Worm (Caenorhabditis elegans) whole organism, L2 larva: Measurements from ENCODE around the gene K08H2.7.

Experiments
- C34F6.9 ChIP-seq: fragments of 150-350 bp; optimal IDR thresholded peaks from 2 replicates; lab custom pipeline; 2014; ENCODE audit warnings: missing biosample characterization, missing genetic modification characterization
- F13H6.1 ChIP-seq: sonication (generic microtip); optimal IDR thresholded peaks from 2 replicates; lab custom pipeline; 2016; ENCODE audit warnings: missing genetic modification characterization, missing compliant biosample characterization
- ZK546.5 ChIP-seq: sonication (generic microtip); optimal IDR thresholded peaks from 2 replicates; lab custom pipeline; 2017; ENCODE audit warnings: missing biosample characterization, missing genetic modification characterization
- alr-1 ChIP-seq: fragments of 150-350 bp; optimal IDR thresholded peaks from 2 replicates; lab custom pipeline; 2014; ENCODE audit warnings: missing biosample characterization, missing genetic modification characterization
- aly-2 ChIP-seq: fragments of 150-350 bp; optimal IDR thresholded peaks from 2 replicates; lab custom pipeline; 2014; ENCODE audit warnings: missing biosample characterization, missing genetic modification characterization
- ama-1 ChIP-seq: fragments of 150-350 bp; optimal IDR thresholded peaks from 2 replicates; lab custom pipeline; 2018; ENCODE audit warnings: inconsistent platforms
- ceh-82 ChIP-seq: fragments of 150-350 bp; optimal IDR thresholded peaks from 2 replicates; lab custom pipeline; 2014; ENCODE audit warnings: missing biosample characterization, missing genetic modification characterization
- crh-2 ChIP-seq: sonication (generic microtip); optimal IDR thresholded peaks from 2 replicates; lab custom pipeline; 2017; ENCODE audit warnings: missing biosample characterization, missing genetic modification characterization
- dmd-4 ChIP-seq: sonication (generic microtip); optimal IDR thresholded peaks from 2 replicates; lab custom pipeline; 2017; ENCODE audit warnings: missing biosample characterization, missing genetic modification characterization
- elt-3 ChIP-seq: sonication (generic microtip); optimal IDR thresholded peaks from 2 replicates; lab custom pipeline; 2017; ENCODE audit warnings: missing biosample characterization, missing genetic modification characterization
- fos-1 ChIP-seq: fragments of 150-350 bp; optimal IDR thresholded peaks from 2 replicates; lab custom pipeline; 2014; ENCODE audit warnings: missing biosample characterization, missing genetic modification characterization
- gmeb-1 ChIP-seq: fragments of 150-350 bp; optimal IDR thresholded peaks from 2 replicates; lab custom pipeline; 2014; ENCODE audit warnings: missing biosample characterization, missing genetic modification characterization
- lin-11 ChIP-seq: fragments of 150-350 bp; sonication (generic microtip); optimal IDR thresholded peaks from 2 replicates; lab custom pipeline; 2014; ENCODE audit warnings: missing biosample characterization, missing genetic modification characterization, inconsistent platforms, mixed read lengths
- lin-13 ChIP-seq: fragments of 150-350 bp; optimal IDR thresholded peaks from 2 replicates; lab custom pipeline; 2014; ENCODE audit warnings: missing biosample characterization, missing genetic modification reagents, missing genetic modification characterization
- lin-39 ChIP-seq: fragments of 150-350 bp; optimal IDR thresholded peaks from 2 replicates; lab custom pipeline; 2014; ENCODE audit warnings: missing biosample characterization, missing genetic modification reagents, missing genetic modification characterization
- lsy-2 ChIP-seq, 2 experiments: fragments of 150-350 bp in 1 of 2; sonication (generic microtip) in 1 of 2; optimal IDR thresholded peaks; 2 replicates each; lab custom pipeline; 2014 to 2017; ENCODE audit warnings: missing biosample characterization in 2 of 2, missing genetic modification characterization in 2 of 2
- mab-5 ChIP-seq: fragments of 150-350 bp; optimal IDR thresholded peaks from 2 replicates; lab custom pipeline; 2014; ENCODE audit warnings: missing biosample characterization, missing genetic modification characterization
- mbf-1 ChIP-seq: sonication (generic microtip); optimal IDR thresholded peaks from 2 replicates; lab custom pipeline; 2017; ENCODE audit warnings: missing biosample characterization, missing genetic modification characterization
- mdl-1 ChIP-seq, 2 experiments: fragments of 150-350 bp in 1 of 2; sonication (generic microtip) in 1 of 2; optimal IDR thresholded peaks; 2 replicates each; lab custom pipeline; 2017; ENCODE audit warnings: missing biosample characterization in 2 of 2, missing genetic modification characterization in 2 of 2
- nhr-10 ChIP-seq: sonication (generic microtip); optimal IDR thresholded peaks from 2 replicates; lab custom pipeline; 2017; ENCODE audit warnings: missing biosample characterization, missing genetic modification characterization
- nhr-11 ChIP-seq: fragments of 150-350 bp; optimal IDR thresholded peaks from 2 replicates; lab custom pipeline; 2014; ENCODE audit warnings: missing biosample characterization, missing genetic modification characterization
- nhr-12 ChIP-seq: fragments of 150-350 bp; optimal IDR thresholded peaks from 2 replicates; lab custom pipeline; 2014; ENCODE audit warnings: missing biosample characterization, missing genetic modification characterization
- nhr-129 ChIP-seq: fragments of 150-350 bp; optimal IDR thresholded peaks from 2 replicates; lab custom pipeline; 2014; ENCODE audit warnings: missing biosample characterization, missing genetic modification characterization
- nhr-23 ChIP-seq: fragments of 150-350 bp; optimal IDR thresholded peaks from 2 replicates; lab custom pipeline; 2014; ENCODE audit warnings: missing biosample characterization, missing genetic modification reagents, missing genetic modification characterization
- nhr-25 ChIP-seq: fragments of 150-350 bp; sonication (generic microtip); optimal IDR thresholded peaks from 3 replicates; lab custom pipeline; 2014; ENCODE audit warnings: missing biosample characterization, missing genetic modification characterization
- peb-1 ChIP-seq: fragments of 150-350 bp; optimal IDR thresholded peaks from 2 replicates; lab custom pipeline; 2014; ENCODE audit warnings: missing biosample characterization, missing genetic modification characterization
- skn-1 ChIP-seq: sonication (generic microtip); optimal IDR thresholded peaks from 2 replicates; lab custom pipeline; 2017; ENCODE audit warnings: missing biosample characterization, missing genetic modification characterization
- sma-3 ChIP-seq: sonication (generic microtip); optimal IDR thresholded peaks from 2 replicates; lab custom pipeline; 2016; ENCODE audit warnings: missing genetic modification reagents, missing genetic modification characterization, missing compliant biosample characterization
- sma-9 ChIP-seq, 2 experiments: fragments of 150-350 bp in 1 of 2; sonication (generic microtip) in 1 of 2; optimal IDR thresholded peaks; 2 replicates each; lab custom pipeline; 2014 to 2016; ENCODE audit warnings: missing genetic modification characterization in 2 of 2, mild to moderate bottlenecking in 1 of 2, missing biosample characterization in 1 of 2, missing compliant biosample characterization in 1 of 2, missing genetic modification reagents in 1 of 2, moderate library complexity in 1 of 2
- snpc-4 ChIP-seq: fragments of 150-350 bp; optimal IDR thresholded peaks from 2 replicates; lab custom pipeline; 2014; ENCODE audit warnings: missing biosample characterization, missing genetic modification characterization
- unc-39 ChIP-seq: fragments of 150-350 bp; optimal IDR thresholded peaks from 2 replicates; lab custom pipeline; 2014; ENCODE audit warnings: missing biosample characterization, missing genetic modification characterization
- unc-55 ChIP-seq: fragments of 150-350 bp; sonication (generic microtip); optimal IDR thresholded peaks from 3 replicates; lab custom pipeline; 2014; ENCODE audit warnings: missing biosample characterization, missing genetic modification reagents, missing genetic modification characterization
- unc-62 ChIP-seq: fragments of 150-350 bp; optimal IDR thresholded peaks from 2 replicates; lab custom pipeline; 2014; ENCODE audit warnings: missing biosample characterization, missing genetic modification reagents, missing genetic modification characterization
- ztf-11 ChIP-seq: sonication (generic microtip); optimal IDR thresholded peaks from 2 replicates; lab custom pipeline; 2017; ENCODE audit warnings: missing biosample characterization, missing genetic modification characterization

K08H2.7 gene

DNA sequence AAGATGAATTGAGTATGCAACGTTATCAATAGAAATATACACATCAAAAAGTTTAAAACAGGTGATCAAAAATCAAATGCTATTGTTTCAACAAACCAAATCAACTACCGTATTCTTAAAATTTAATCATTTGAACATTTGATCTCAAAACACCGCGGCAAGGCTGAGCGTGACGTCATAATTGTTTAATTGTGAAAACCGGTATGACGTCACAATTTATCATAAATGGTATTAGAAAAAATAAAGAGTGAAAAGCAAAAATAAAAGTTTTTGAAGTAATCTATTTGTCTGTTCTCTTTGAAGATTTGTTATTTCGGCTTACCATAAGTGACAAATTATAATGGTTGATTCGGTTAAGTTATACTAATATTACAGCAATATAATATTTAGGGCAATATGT, 20.5 kb downstream of the K08H2.7 start:
- no peak for TF ChIP-seq lin-13 (GFP tag; lab: Kevin White, UChicago)
- TF ChIP-seq unc-39 (tag; lab: Kevin White, UChicago), result no peak
- TF ChIP-seq crh-2 (tag; lab: Kevin White, UChicago), result no peak
- no peak for TF ChIP-seq lin-39 (tag; lab: Kevin White, UChicago)
- TF ChIP-seq aly-2 (tag; lab: Kevin White, UChicago), result no peak
- no peak for TF ChIP-seq mab-5
- TF ChIP-seq lin-11, result no peak
- TF ChIP-seq F13H6.1 (tag; lab: Kevin White, UChicago), result no peak
- no peak for TF ChIP-seq unc-55 (GFP tag; lab: Kevin White, UChicago)
- TF ChIP-seq nhr-12 (tag; lab: Kevin White, UChicago), result no peak
- TF ChIP-seq ama-1 (lab: Kevin White, UChicago), result no peak
- TF ChIP-seq ztf-11 (tag; lab: Kevin White, UChicago), result no peak
- no peak for TF ChIP-seq alr-1 (tag; lab: Kevin White, UChicago)
- TF ChIP-seq sma-9 (GFP tag; optimal IDR thresholded peaks at IDR 0.05; lab: Kevin White, UChicago), result no peak
- TF ChIP-seq sma-9 (tag; optimal IDR thresholded peaks at IDR 0.05; lab: Kevin White, UChicago), result no peak
- TF ChIP-seq unc-62 (GFP tag; lab: Kevin White, UChicago), result no peak
- no peak for TF ChIP-seq nhr-11 (tag; lab: Kevin White, UChicago)
- TF ChIP-seq mbf-1, result no peak

DNA sequence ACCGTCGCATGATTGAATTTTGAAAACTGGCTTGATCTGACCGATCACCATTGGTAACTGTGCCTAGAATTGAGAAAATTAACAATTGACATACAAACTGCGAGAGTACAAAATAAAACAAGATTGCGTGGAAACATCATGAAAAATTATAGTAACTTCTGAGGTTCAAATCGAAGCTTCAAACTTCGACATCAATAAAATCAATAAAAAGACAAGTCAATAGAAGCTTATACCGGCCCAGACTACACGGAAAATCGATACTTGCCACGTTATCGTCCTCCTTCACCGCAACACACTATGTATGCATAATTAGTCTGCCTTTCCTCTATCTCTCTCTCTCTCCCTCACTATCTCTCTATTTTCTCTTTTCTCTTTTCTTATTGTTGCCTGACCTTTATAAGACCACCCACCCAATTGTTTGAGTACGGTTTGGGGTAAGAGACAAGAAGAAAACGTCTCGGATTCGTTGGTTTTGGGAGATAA, 21.6 kb downstream of the K08H2.7 start, which contains the start of gene skr-21:
Gene skr-21 (minus strand): TSS at position 51 of the 483 bp plus-strand sequence.
- TF ChIP-seq peb-1 (tag; lab: Kevin White, UChicago), result no peak
- no peak for TF ChIP-seq dmd-4 (tag; lab: Kevin White, UChicago)
- TF ChIP-seq crh-2 (tag; lab: Kevin White, UChicago), result peak; percentile 69
- TF ChIP-seq, all 48 proteins: peak for 1

DNA sequence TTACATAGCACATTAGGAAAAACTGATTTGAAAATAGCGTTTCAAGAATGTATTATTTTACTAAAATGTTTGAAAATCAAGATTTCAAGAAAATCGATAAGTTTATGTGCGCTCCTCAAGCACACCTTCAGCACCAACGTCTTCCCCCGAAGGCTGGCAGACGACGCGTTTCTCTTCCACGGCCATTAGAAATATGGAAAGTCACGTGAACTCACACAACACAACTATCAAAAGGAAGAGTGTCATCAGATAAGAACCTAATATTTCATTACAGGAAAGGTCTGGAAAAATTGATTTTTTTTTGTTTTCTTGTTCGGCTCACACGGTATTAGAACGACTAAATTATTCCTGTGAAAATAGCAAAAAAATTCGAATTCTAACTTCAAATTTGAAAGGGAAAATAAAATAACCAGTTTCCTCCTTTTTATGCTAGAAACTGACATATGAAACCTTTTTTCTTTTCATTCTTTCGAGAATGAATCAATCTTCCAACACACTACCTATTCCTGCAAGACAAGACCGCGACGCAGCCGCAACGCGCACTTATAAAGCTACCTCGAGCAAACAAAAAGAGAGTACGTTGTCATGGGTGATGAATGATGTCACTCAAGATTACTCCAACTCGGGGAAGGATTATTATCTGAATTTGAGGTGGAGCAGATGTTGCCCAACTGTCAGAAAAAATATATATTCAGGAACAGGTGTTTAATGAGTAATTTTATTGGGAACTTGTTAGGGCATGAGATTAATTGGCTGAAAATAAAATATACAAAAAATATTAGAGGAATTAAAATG, 22.9 kb downstream of the K08H2.7 start:
- TF ChIP-seq skn-1 (tag; lab: Kevin White, UChicago), result no peak
- TF ChIP-seq sma-9 (GFP tag; optimal IDR thresholded peaks at IDR 0.05; lab: Kevin White, UChicago), result peak; percentile 14
- no peak for TF ChIP-seq sma-9 (tag; optimal IDR thresholded peaks at IDR 0.05; lab: Kevin White, UChicago)
- no peak for TF ChIP-seq ceh-82
- no peak for TF ChIP-seq mab-5
- TF ChIP-seq nhr-11 (tag; lab: Kevin White, UChicago), result no peak
- peak; percentile 13 for TF ChIP-seq ama-1 (lab: Kevin White, UChicago)
- TF ChIP-seq elt-3 (tag; lab: Kevin White, UChicago), result no peak
- TF ChIP-seq fos-1 (tag; lab: Kevin White, UChicago), result peak; percentile 56
- no peak for TF ChIP-seq ZK546.5 (tag; lab: Kevin White, UChicago)
- TF ChIP-seq C34F6.9 (tag; lab: Kevin White, UChicago), result peak; percentile 51
- TF ChIP-seq nhr-129 (tag; lab: Kevin White, UChicago), result peak; percentile 37
- peak in 1 of 2 experiments; percentile 25 for TF ChIP-seq lsy-2 (tag; optimal IDR thresholded peaks at IDR 0.05; lab: Kevin White, UChicago)
- TF ChIP-seq nhr-10, result no peak
- no peak for TF ChIP-seq mbf-1
- TF ChIP-seq unc-55 (GFP tag; lab: Kevin White, UChicago), result peak; percentile 53
- peak; percentile 21 for TF ChIP-seq lin-11
- peak; percentile 34 for TF ChIP-seq crh-2 (tag; lab: Kevin White, UChicago)
- TF ChIP-seq mdl-1 (tag; optimal IDR thresholded peaks at IDR 0.05; lab: Kevin White, UChicago), result no peak
- TF ChIP-seq gmeb-1, result no peak
- TF ChIP-seq sma-3, result no peak
- TF ChIP-seq nhr-12 (tag; lab: Kevin White, UChicago), result no peak
- TF ChIP-seq nhr-23 (tag; lab: Kevin White, UChicago), result no peak
- TF ChIP-seq snpc-4 (tag; lab: Kevin White, UChicago), result no peak
- no peak for TF ChIP-seq nhr-25 (tag; lab: Kevin White, UChicago)

DNA sequence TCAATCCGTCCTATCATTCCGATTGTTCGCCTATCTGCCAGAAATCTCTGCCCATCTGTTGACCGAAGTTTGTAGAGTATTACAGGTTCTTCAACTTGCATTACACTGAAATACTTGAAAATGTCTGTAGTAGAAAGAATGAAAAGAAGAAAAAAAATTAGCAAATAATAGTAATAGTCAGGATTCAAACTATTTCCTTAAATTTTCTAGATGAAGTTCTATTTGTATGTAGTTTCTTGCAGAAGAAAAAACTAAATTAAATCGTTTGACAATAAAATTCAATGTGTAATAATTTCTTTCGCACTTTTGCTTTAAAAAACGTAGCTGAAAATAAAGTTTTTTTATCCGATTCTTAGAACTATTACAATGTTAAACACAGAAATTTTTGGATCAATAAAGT, 23.6 kb downstream of the K08H2.7 start, which contains the start of gene skr-19:
Gene skr-19 (minus strand): TSS at position 101 of the 400 bp plus-strand sequence.
- TF ChIP-seq nhr-25 (tag; lab: Kevin White, UChicago) (no peak), snpc-4 (tag; lab: Kevin White, UChicago) (no peak), mdl-1 (tag; optimal IDR thresholded peaks at IDR 0.05; lab: Kevin White, UChicago) (no peak)
